Worm (Caenorhabditis elegans) whole organism, late embryonic: ENCODE measurements around the gene alh-9.

Experiments
- F13H6.1 ChIP-seq: sonication (generic microtip); optimal IDR thresholded peaks from 2 replicates; lab custom pipeline; 2016; ENCODE audit warnings: missing genetic modification characterization, missing compliant biosample characterization
- ahr-1 ChIP-seq: sonication (generic microtip); optimal IDR thresholded peaks from 2 replicates; lab custom pipeline; 2016; ENCODE audit warnings: missing genetic modification characterization, missing compliant biosample characterization
- ama-1 ChIP-seq: fragments of 150-350 bp; optimal IDR thresholded peaks from 2 replicates; lab custom pipeline; 2014
- ceh-2 ChIP-seq: sonication (generic microtip); optimal IDR thresholded peaks from 2 replicates; lab custom pipeline; 2016; ENCODE audit warnings: missing genotype, missing genetic modification characterization, missing compliant biosample characterization
- ceh-48 ChIP-seq: sonication (generic microtip); optimal IDR thresholded peaks from 2 replicates; lab custom pipeline; 2016; ENCODE audit warnings: missing genetic modification characterization, inconsistent platforms, missing compliant biosample characterization
- dve-1 ChIP-seq: sonication (generic microtip); optimal IDR thresholded peaks from 2 replicates; lab custom pipeline; 2017; ENCODE audit warnings: antibody characterized with exemption, mild to moderate bottlenecking, missing genetic modification characterization, missing compliant biosample characterization
- fkh-10 ChIP-seq: fragments of 150-350 bp; optimal IDR thresholded peaks from 2 replicates; lab custom pipeline; 2014; ENCODE audit warnings: missing biosample characterization, missing genetic modification reagents, missing genetic modification characterization
- hlh-30 ChIP-seq: sonication (generic microtip); optimal IDR thresholded peaks from 2 replicates; lab custom pipeline; 2017; ENCODE audit warnings: antibody characterized with exemption, missing genetic modification characterization, missing compliant biosample characterization; ENCODE audit not compliant: insufficient read depth
- hlh-6 ChIP-seq: sonication (generic microtip); optimal IDR thresholded peaks from 2 replicates; lab custom pipeline; 2016; ENCODE audit warnings: missing genotype, missing genetic modification characterization, missing compliant biosample characterization
- nfya-1 ChIP-seq: sonication (generic microtip); optimal IDR thresholded peaks from 2 replicates; lab custom pipeline; 2017; ENCODE audit warnings: missing genetic modification characterization, mild to moderate bottlenecking, missing compliant biosample characterization, antibody characterized with exemption, moderate library complexity
- nhr-11 ChIP-seq: fragments of 150-350 bp; optimal IDR thresholded peaks from 2 replicates; lab custom pipeline; 2014; ENCODE audit warnings: missing biosample characterization, missing genetic modification characterization
- sox-4 ChIP-seq: sonication (generic microtip); optimal IDR thresholded peaks from 2 replicates; lab custom pipeline; 2017; ENCODE audit warnings: mild to moderate bottlenecking, missing genetic modification characterization, inconsistent platforms, missing compliant biosample characterization
- syd-9 ChIP-seq: sonication (generic microtip); optimal IDR thresholded peaks from 2 replicates; lab custom pipeline; 2016; ENCODE audit warnings: mild to moderate bottlenecking, missing genetic modification characterization, moderate library complexity, missing compliant biosample characterization
- unc-55 ChIP-seq: sonication (generic microtip); optimal IDR thresholded peaks from 2 replicates; lab custom pipeline; 2017; ENCODE audit warnings: missing biosample characterization, missing genetic modification reagents, missing genetic modification characterization

- TF ChIP-seq ceh-2 (tag; lab: Kevin White, UChicago) (no peak), ahr-1 (no peak), ceh-48 (tag; lab: Kevin White, UChicago) (no peak), fkh-10 (GFP tag; lab: Kevin White, UChicago) (no peak), dve-1 (tag; lab: Kevin White, UChicago) (no peak), sox-4 (tag; lab: Kevin White, UChicago) (no peak), ama-1 (lab: Kevin White, UChicago) (no peak), syd-9 (tag; lab: Kevin White, UChicago) (no peak), nhr-11 (tag; lab: Kevin White, UChicago) (no peak), hlh-30 (no peak), F13H6.1 (tag; lab: Kevin White, UChicago) (no peak), unc-55 (GFP tag; lab: Kevin White, UChicago) (no peak), hlh-6 (no peak), nfya-1 (no peak)
These were observed 12.6 kb downstream of the alh-9 start, which contains the start of gene eng-1 for ce11 chrIII:5868401-5868800.
